Worm (Caenorhabditis elegans) whole organism, early embryonic: ENCODE measurements around the gene lpr-7.
A peak's percentile ranks its signal among the peaks of the same experiment; 100 is the strongest.

ENCODE experiments used
- B0310.2 ChIP-seq: sonication (generic microtip); optimal IDR thresholded peaks from 2 replicates; lab custom pipeline; 2016; ENCODE audit warnings: mild to moderate bottlenecking, missing genetic modification characterization, missing compliant biosample characterization
- F13C5.2 ChIP-seq: sonication (generic microtip); optimal IDR thresholded peaks from 2 replicates; lab custom pipeline; 2017; ENCODE audit warnings: mild to moderate bottlenecking, missing genetic modification characterization, inconsistent platforms, missing compliant biosample characterization
- aly-1 ChIP-seq: sonication (generic microtip); optimal IDR thresholded peaks from 2 replicates; lab custom pipeline; 2016; ENCODE audit warnings: missing genetic modification characterization, missing compliant biosample characterization
- ama-1 ChIP-seq: fragments of 150-350 bp; optimal IDR thresholded peaks from 2 replicates; lab custom pipeline; 2014
- ceh-13 ChIP-seq: fragments of 200-800 bp; sonication (Bioruptor generic); optimal IDR thresholded peaks from 2 replicates; lab custom pipeline; 2018; ENCODE audit warnings: mild to moderate bottlenecking, missing genetic modification characterization, missing compliant biosample characterization
- ceh-36 ChIP-seq: sonication (generic microtip); optimal IDR thresholded peaks from 2 replicates; lab custom pipeline; 2016; ENCODE audit warnings: missing genetic modification characterization, inconsistent platforms, missing compliant biosample characterization
- ets-7 ChIP-seq: sonication (generic microtip); optimal IDR thresholded peaks from 2 replicates; lab custom pipeline; 2016; ENCODE audit warnings: missing genotype, missing genetic modification characterization, missing compliant biosample characterization
- flt-1 ChIP-seq: fragments of 200-800 bp; sonication (Bioruptor generic); IDR thresholded peaks from 2 replicates; pipeline ENCODE4 v1.3.6; 2022; ENCODE audit warnings: missing genetic modification characterization, missing compliant biosample characterization
- hmbx-1 ChIP-seq: sonication (generic microtip); optimal IDR thresholded peaks from 2 replicates; lab custom pipeline; 2016; ENCODE audit warnings: mild to moderate bottlenecking, missing genetic modification characterization, missing compliant biosample characterization
- hmg-4 ChIP-seq: fragments of 200-800 bp; sonication (Bioruptor generic); optimal IDR thresholded peaks from 2 replicates; lab custom pipeline; 2018; ENCODE audit warnings: mild to moderate bottlenecking, missing genetic modification characterization, missing compliant biosample characterization
- hnd-1 ChIP-seq: sonication (generic microtip); optimal IDR thresholded peaks from 2 replicates; lab custom pipeline; 2016; ENCODE audit warnings: missing genetic modification characterization, missing compliant biosample characterization
- pes-1 ChIP-seq: fragments of 200-800 bp; sonication (Bioruptor generic); IDR thresholded peaks from 2 replicates; pipeline ENCODE4 v1.3.6; 2022; ENCODE audit warnings: missing genetic modification reagents, missing genetic modification characterization, missing compliant biosample characterization
- scrt-1 ChIP-seq: fragments of 200-800 bp; sonication (Bioruptor generic); IDR thresholded peaks from 2 replicates; pipeline ENCODE4 v1.3.6; 2022; ENCODE audit warnings: missing genetic modification characterization, missing compliant biosample characterization
- sea-1 ChIP-seq: fragments of 200-800 bp; sonication (Bioruptor generic); conservative IDR thresholded peaks from 2 replicates; pipeline ENCODE4 v1.3.6; 2022; ENCODE audit warnings: missing genetic modification characterization, missing compliant biosample characterization
- tbx-11 ChIP-seq: fragments of 200-800 bp; sonication (Bioruptor generic); IDR thresholded peaks from 2 replicates; pipeline ENCODE4 v1.3.6; 2022; ENCODE audit warnings: missing genetic modification characterization, missing compliant biosample characterization
- tbx-37 ChIP-seq: fragments of 200-800 bp; sonication (Bioruptor generic); conservative IDR thresholded peaks from 2 replicates; pipeline ENCODE4 v1.3.6; 2022; ENCODE audit warnings: missing genetic modification reagents, missing genetic modification characterization, missing compliant biosample characterization
- tra-4 ChIP-seq: sonication (generic microtip); optimal IDR thresholded peaks from 2 replicates; lab custom pipeline; 2017; ENCODE audit warnings: missing genetic modification characterization, missing compliant biosample characterization

lpr-7 gene

ce11 chrX:661727-662330, 5.8 kb downstream of the lpr-7 start, which contains the start of gene rund-1:
Gene rund-1, minus strand, starts transcription at chrX:661777.
- TF ChIP-seq hnd-1 (tag; lab: Kevin White, UChicago), result no peak
- no peak for TF ChIP-seq aly-1 (tag; lab: Kevin White, UChicago)
- peak; percentile 13 for TF ChIP-seq F13C5.2 (tag; lab: Kevin White, UChicago)
- no peak for TF ChIP-seq flt-1 (GFP tag; lab: Robert Waterston, UW)

- TF ChIP-seq tbx-11 (GFP tag; lab: Robert Waterston, UW) (no peak), ceh-36 (tag; lab: Kevin White, UChicago) (no peak), flt-1 (GFP tag; lab: Robert Waterston, UW) (no peak), tbx-37 (GFP tag; lab: Robert Waterston, UW) (no peak)
Observed at ce11 chrX:666125-666524, 10.1 kb downstream of the lpr-7 start, which contains the start of gene T19D7.5. Gene T19D7.5, minus strand, starts transcription at chrX:666225.

- TF ChIP-seq flt-1 (GFP tag; lab: Robert Waterston, UW) (no peak), F13C5.2 (tag; lab: Kevin White, UChicago) (no peak), tbx-37 (GFP tag; lab: Robert Waterston, UW) (no peak), ceh-36 (tag; lab: Kevin White, UChicago) (no peak), hnd-1 (tag; lab: Kevin White, UChicago) (no peak), ceh-13 (GFP tag; lab: Kevin White, UChicago) (no peak), pes-1 (no peak), scrt-1 (no peak), B0310.2 (tag; lab: Kevin White, UChicago) (no peak)
Observed at ce11 chrX:670603-671002, 14.6 kb downstream of the lpr-7 start, which contains the start of gene T19D7.6. Gene T19D7.6, minus strand, starts transcription at chrX:670800.

ce11 chrX:671807-672206, 15.8 kb downstream of the lpr-7 start, which contains the start of gene lgc-32:
Gene lgc-32, plus strand, starts transcription at chrX:672107.
- TF ChIP-seq pes-1 (no peak), tbx-37 (GFP tag; lab: Robert Waterston, UW) (no peak), tra-4 (tag; lab: Kevin White, UChicago) (no peak), hmbx-1 (tag; lab: Kevin White, UChicago) (no peak), B0310.2 (tag; lab: Kevin White, UChicago) (no peak), aly-1 (tag; lab: Kevin White, UChicago) (no peak), F13C5.2 (tag; lab: Kevin White, UChicago) (no peak), scrt-1 (no peak), ceh-36 (tag; lab: Kevin White, UChicago) (no peak), tbx-11 (GFP tag; lab: Robert Waterston, UW) (no peak), ets-7 (tag; lab: Kevin White, UChicago) (no peak), flt-1 (GFP tag; lab: Robert Waterston, UW) (no peak)

- TF ChIP-seq F13C5.2 (tag; lab: Kevin White, UChicago) (no peak), ceh-36 (tag; lab: Kevin White, UChicago) (no peak), hmbx-1 (tag; lab: Kevin White, UChicago) (no peak), hnd-1 (tag; lab: Kevin White, UChicago) (no peak), tbx-37 (GFP tag; lab: Robert Waterston, UW) (no peak), hmg-4 (GFP tag; lab: Kevin White, UChicago) (no peak), tbx-11 (GFP tag; lab: Robert Waterston, UW) (no peak)
Observed at ce11 chrX:680920-681319, 24.9 kb downstream of the lpr-7 start, which contains the start of gene T19D7.7. Gene T19D7.7, minus strand, starts transcription at chrX:681020.

ce11 chrX:681413-681812, 25.4 kb downstream of the lpr-7 start:
- no peak for TF ChIP-seq tbx-37 (GFP tag; lab: Robert Waterston, UW)
- no peak for TF ChIP-seq ets-7 (tag; lab: Kevin White, UChicago)
- no peak for TF ChIP-seq tra-4 (tag; lab: Kevin White, UChicago)

ce11 chrX:682691-683090, 26.7 kb downstream of the lpr-7 start, which contains the start of gene Y9C12A.1:
Gene Y9C12A.1, minus strand, starts transcription at chrX:682791.
- TF ChIP-seq ama-1, result no peak
- no peak for TF ChIP-seq tbx-11 (GFP tag; lab: Robert Waterston, UW)
- no peak for TF ChIP-seq hmbx-1 (tag; lab: Kevin White, UChicago)
- TF ChIP-seq tra-4 (tag; lab: Kevin White, UChicago), result no peak
- TF ChIP-seq hnd-1 (tag; lab: Kevin White, UChicago), result no peak
- no peak for TF ChIP-seq scrt-1
- no peak for TF ChIP-seq ceh-36 (tag; lab: Kevin White, UChicago)
- TF ChIP-seq sea-1 (GFP tag; lab: Robert Waterston, UW), result no peak
- TF ChIP-seq ets-7 (tag; lab: Kevin White, UChicago), result no peak
- no peak for TF ChIP-seq B0310.2 (tag; lab: Kevin White, UChicago)
- TF ChIP-seq flt-1 (GFP tag; lab: Robert Waterston, UW), result no peak
- no peak for TF ChIP-seq F13C5.2 (tag; lab: Kevin White, UChicago)
- TF ChIP-seq ceh-13 (GFP tag; lab: Kevin White, UChicago), result no peak
- no peak for TF ChIP-seq pes-1
- TF ChIP-seq hmg-4 (GFP tag; lab: Kevin White, UChicago), result no peak
- no peak for TF ChIP-seq tbx-37 (GFP tag; lab: Robert Waterston, UW)
- no peak for TF ChIP-seq aly-1 (tag; lab: Kevin White, UChicago)

- TF ChIP-seq flt-1 (GFP tag; lab: Robert Waterston, UW), result no peak
- TF ChIP-seq hmg-4 (GFP tag; lab: Kevin White, UChicago), result no peak
- no peak for TF ChIP-seq ceh-13 (GFP tag; lab: Kevin White, UChicago)
- TF ChIP-seq tbx-11 (GFP tag; lab: Robert Waterston, UW), result no peak
- no peak for TF ChIP-seq ets-7 (tag; lab: Kevin White, UChicago)
- no peak for TF ChIP-seq aly-1 (tag; lab: Kevin White, UChicago)
- TF ChIP-seq hmbx-1 (tag; lab: Kevin White, UChicago), result no peak
- TF ChIP-seq B0310.2 (tag; lab: Kevin White, UChicago), result no peak
- no peak for TF ChIP-seq pes-1
- TF ChIP-seq F13C5.2 (tag; lab: Kevin White, UChicago), result no peak
- TF ChIP-seq ceh-36 (tag; lab: Kevin White, UChicago), result no peak
- no peak for TF ChIP-seq ama-1
- TF ChIP-seq sea-1 (GFP tag; lab: Robert Waterston, UW), result no peak
- no peak for TF ChIP-seq scrt-1
- no peak for TF ChIP-seq tbx-37 (GFP tag; lab: Robert Waterston, UW)
- no peak for TF ChIP-seq tra-4 (tag; lab: Kevin White, UChicago)
Observed at ce11 chrX:688602-689001, 32.6 kb downstream of the lpr-7 start.
